Worm (Caenorhabditis elegans) whole organism, L4 larva: ENCODE results near the gene ZK856.16.
A peak's percentile ranks its signal among the peaks of the same experiment; 100 is the strongest.

Experiments
- lin-15B ChIP-seq: fragments of 150-350 bp; sonication (generic microtip); optimal IDR thresholded peaks from 3 replicates; lab custom pipeline; 2014; ENCODE audit warnings: missing biosample characterization, missing genetic modification characterization
- lsy-2 ChIP-seq, 2 experiments: fragments of 150-350 bp in 1 of 2; sonication (generic microtip) in 1 of 2; optimal IDR thresholded peaks; 2 replicates each; lab custom pipeline; 2014 to 2017; ENCODE audit warnings: missing biosample characterization in 2 of 2, missing genetic modification characterization in 2 of 2
- mdl-1 ChIP-seq, 2 experiments: fragments of 150-350 bp in 1 of 2; sonication (generic microtip) in 1 of 2; optimal IDR thresholded peaks; 2 replicates each; lab custom pipeline; 2014 to 2017; ENCODE audit warnings: missing biosample characterization in 2 of 2, missing genetic modification characterization in 2 of 2
- nhr-77 ChIP-seq: fragments of 150-350 bp; optimal IDR thresholded peaks from 2 replicates; lab custom pipeline; 2014; ENCODE audit warnings: missing biosample characterization, missing genetic modification characterization
- unc-62 ChIP-seq, 3 experiments: fragments of 150-350 bp in 1 of 3; sonication (generic microtip); optimal IDR thresholded peaks in 2 of 3; peaks in 1 of 3; 1 replicate in 1 of 3; 2 replicates in 2 of 3; lab custom pipeline; 2014 to 2017; ENCODE audit warnings: missing biosample characterization in 3 of 3, missing genetic modification characterization in 3 of 3, missing genetic modification reagents in 3 of 3, missing genotype in 1 of 3

ce11 chrV:10191242-10191641 lies 14.1 kb downstream of the ZK856.16 start:
- TF ChIP-seq lin-15B (tag; lab: Kevin White, UChicago) (no peak), lsy-2 (tag; optimal IDR thresholded peaks at IDR 0.05; lab: Kevin White, UChicago) (no peak), nhr-77 (tag; lab: Kevin White, UChicago) (no peak), mdl-1 (tag; optimal IDR thresholded peaks at IDR 0.05; lab: Kevin White, UChicago) (no peak), unc-62 (GFP tag; optimal IDR thresholded peaks at IDR 0.05 in 1 of 2; lab: Kevin White, UChicago) (peak in 1 of 2 experiments; percentile 13), unc-62 (tag; optimal IDR thresholded peaks at IDR 0.05; lab: Kevin White, UChicago) (no peak)
